Worm (Caenorhabditis elegans): ENCODE data around the gene dig-1.

ce11 chrIII:6803107-6803506, 57.0 kb downstream of the dig-1 start:
- TF ChIP-seq hmbx-1 (tag; optimal IDR thresholded peaks at IDR 0.05) (no peak), B0310.2 (tag; optimal IDR thresholded peaks at IDR 0.05) (no peak), ets-7 (tag; optimal IDR thresholded peaks at IDR 0.05) (no peak), flt-1 (GFP tag; IDR thresholded peaks at IDR 0.05) (no peak), F13C5.2 (tag; optimal IDR thresholded peaks at IDR 0.05) (no peak), ama-1 (optimal IDR thresholded peaks at IDR 0.05) (no peak), tbx-37 (GFP tag; conservative IDR thresholded peaks at IDR 0.05) (no peak), sea-1 (GFP tag; conservative IDR thresholded peaks at IDR 0.05) (no peak), ceh-13 (GFP tag; optimal IDR thresholded peaks at IDR 0.05) (no peak), aly-1 (tag; optimal IDR thresholded peaks at IDR 0.05) (no peak)
